Worm (Caenorhabditis elegans): ENCODE results near the gene Y54G11A.9.

Gene Y54G11A.9

DNA sequence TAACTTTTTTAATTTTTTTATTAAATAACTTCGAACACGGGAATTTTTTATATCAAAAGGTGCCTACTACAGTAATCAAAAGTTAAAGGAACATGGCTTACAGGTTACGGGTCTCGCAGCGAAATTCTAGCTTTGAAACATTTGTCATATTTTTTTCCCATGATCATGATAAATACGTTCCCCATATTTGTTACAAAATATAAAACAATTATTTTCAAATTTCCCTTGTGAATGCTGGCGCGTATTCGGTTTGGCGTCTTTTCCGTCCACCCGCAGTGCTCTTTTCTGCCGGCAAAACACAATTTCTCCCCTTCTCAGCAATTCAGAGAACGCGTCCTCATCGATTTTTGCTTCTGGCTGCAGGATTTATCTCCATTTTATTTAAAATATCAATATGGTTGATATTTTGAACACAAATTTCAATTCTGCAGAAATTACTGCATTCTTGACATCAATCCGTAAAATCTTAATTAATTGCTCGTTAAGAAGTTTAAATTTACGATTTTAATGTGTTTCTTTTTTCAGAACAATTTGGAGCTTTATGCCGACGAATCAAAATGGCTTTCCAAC lies 19.0 kb upstream of the Y54G11A.9 start, which contains the start of gene imb-2 (continued):
- no peak for TF ChIP-seq ets-4 (GFP tag; optimal IDR thresholded peaks at IDR 0.05)
- TF ChIP-seq egl-44 (GFP tag; IDR thresholded peaks at IDR 0.05): no peak
- no peak for TF ChIP-seq ztf-25 (GFP tag; IDR thresholded peaks at IDR 0.05)
- peak; percentile 89 for TF ChIP-seq ztf-18 (tag; optimal IDR thresholded peaks at IDR 0.05)
- TF ChIP-seq lsl-1 (GFP tag; optimal IDR thresholded peaks at IDR 0.05): peak; percentile 88
- no peak for TF ChIP-seq F55B11.4 (tag; optimal IDR thresholded peaks at IDR 0.05; ENCODE audit: borderline replicate concordance, insufficient read depth)
- peak; percentile 1 for TF ChIP-seq snpc-1.1 (tag; optimal IDR thresholded peaks at IDR 0.05; ENCODE audit: insufficient read depth)
- TF ChIP-seq mcd-1 (GFP tag; IDR thresholded peaks at IDR 0.05): peak; percentile 60
- TF ChIP-seq hsf-1 (GFP tag; IDR thresholded peaks at IDR 0.05): no peak
- no peak for TF ChIP-seq ztf-28 (GFP tag; IDR thresholded peaks at IDR 0.05)
- TF ChIP-seq F10E7.11 (tag; optimal IDR thresholded peaks at IDR 0.05): no peak
- no peak for TF ChIP-seq tbx-9 (tag; optimal IDR thresholded peaks at IDR 0.05; ENCODE audit: borderline replicate concordance)
- peak; percentile 3 for TF ChIP-seq him-1 (tag; optimal IDR thresholded peaks at IDR 0.05)
- TF ChIP-seq F33H1.4 (GFP tag; IDR thresholded peaks at IDR 0.05): peak; percentile 86
- TF ChIP-seq snpc-3.4 (tag; optimal IDR thresholded peaks at IDR 0.05): peak; percentile 13
- no peak for TF ChIP-seq attf-6 (GFP tag; IDR thresholded peaks at IDR 0.05)
- TF ChIP-seq let-607 (tag; optimal IDR thresholded peaks at IDR 0.05): peak in 1 of 2 experiments; percentile 15
- TF ChIP-seq sptf-2 (GFP tag; optimal IDR thresholded peaks at IDR 0.05): no peak
- no peak for TF ChIP-seq hlh-26 (GFP tag; conservative IDR thresholded peaks at IDR 0.05)
- TF ChIP-seq F49E8.2 (tag; optimal IDR thresholded peaks at IDR 0.05; ENCODE audit: insufficient read depth): peak; percentile 3
- TF ChIP-seq Y95B8A.8 (GFP tag; IDR thresholded peaks at IDR 0.05): no peak
- TF ChIP-seq madf-3 (GFP tag; IDR thresholded peaks at IDR 0.05): no peak
- TF ChIP-seq F22D6.2 (tag; optimal IDR thresholded peaks at IDR 0.05): no peak
- peak; percentile 54 for TF ChIP-seq dox-1 (GFP tag; IDR thresholded peaks at IDR 0.05)
- TF ChIP-seq nfyb-1 (GFP tag; IDR thresholded peaks at IDR 0.05): no peak
- TF ChIP-seq nhr-90 (tag; optimal IDR thresholded peaks at IDR 0.05): no peak
- no peak for TF ChIP-seq B0035.1 (tag; optimal IDR thresholded peaks at IDR 0.05)
- no peak for TF ChIP-seq pha-4 (tag; optimal IDR thresholded peaks at IDR 0.05)
- peak; percentile 82 for TF ChIP-seq xnd-1 (tag; optimal IDR thresholded peaks at IDR 0.05)
- peak; percentile 40 for TF ChIP-seq efl-1 (GFP tag; optimal IDR thresholded peaks at IDR 0.05)
- TF ChIP-seq ceh-27 (GFP tag; optimal IDR thresholded peaks at IDR 0.05): peak; percentile 12
- TF ChIP-seq ceh-58 (GFP tag; IDR thresholded peaks at IDR 0.05): no peak
- TF ChIP-seq rec-8 (tag; optimal IDR thresholded peaks at IDR 0.05): no peak
- no peak for TF ChIP-seq tlf-1 (GFP tag; optimal IDR thresholded peaks at IDR 0.05)
- TF ChIP-seq tbp1 (GFP tag; optimal IDR thresholded peaks at IDR 0.05): peak; percentile 9
- TF ChIP-seq ccch-3 (GFP tag; optimal IDR thresholded peaks at IDR 0.05): no peak
- TF ChIP-seq repo-1 (tag; optimal IDR thresholded peaks at IDR 0.05): no peak
- TF ChIP-seq B0019.2 (GFP tag; conservative IDR thresholded peaks at IDR 0.05): no peak
- TF ChIP-seq cebp-2 (GFP tag; IDR thresholded peaks at IDR 0.05): no peak
- TF ChIP-seq T07F8.4 (tag; optimal IDR thresholded peaks at IDR 0.05): no peak
- peak; percentile 61 for TF ChIP-seq zfh-2 (GFP tag; conservative IDR thresholded peaks at IDR 0.05)
- no peak for TF ChIP-seq F23B12.7 (tag; optimal IDR thresholded peaks at IDR 0.05; ENCODE audit: insufficient read depth)
- TF ChIP-seq cebp-1 (GFP tag; IDR thresholded peaks at IDR 0.05): no peak
- peak; percentile 38 for TF ChIP-seq cebp-1 (tag; optimal IDR thresholded peaks at IDR 0.05)
- no peak for TF ChIP-seq ztf-22 (GFP tag; optimal IDR thresholded peaks at IDR 0.05)
- TF ChIP-seq hrde-1 (tag; optimal IDR thresholded peaks at IDR 0.05; ENCODE audit: borderline replicate concordance): peak; percentile 1
- peak; percentile 39 for TF ChIP-seq dpl-1 (GFP tag; optimal IDR thresholded peaks at IDR 0.05)
